Worm (Caenorhabditis elegans) whole organism, midembryonic: ENCODE data around the gene C49C3.10.
"Not testable (repeated sequence)": the region's sequence is repeated elsewhere in the genome, so short reads cannot be mapped to it uniquely, and the experiment has no call there.

Source experiments
- T22C8.4 ChIP-seq: fragments of 200-800 bp; sonication (Bioruptor generic); IDR thresholded peaks from 2 replicates; pipeline ENCODE4 v1.3.6; 2022; ENCODE audit warnings: missing genetic modification characterization, missing compliant biosample characterization
- cog-1 ChIP-seq: sonication (generic microtip); optimal IDR thresholded peaks from 2 replicates; lab custom pipeline; 2016; ENCODE audit warnings: missing genetic modification characterization, missing compliant biosample characterization
- flt-1 ChIP-seq: fragments of 200-800 bp; sonication (Bioruptor generic); IDR thresholded peaks from 2 replicates; pipeline ENCODE4 v1.3.6; 2022; ENCODE audit warnings: missing genetic modification characterization, missing compliant biosample characterization
- klf-2 ChIP-seq: fragments of 200-800 bp; sonication (Bioruptor generic); conservative IDR thresholded peaks from 2 replicates; pipeline ENCODE4 v1.3.6; 2022; ENCODE audit warnings: missing genetic modification reagents, missing genetic modification characterization, missing compliant biosample characterization
- med-1 ChIP-seq: sonication (generic microtip); optimal IDR thresholded peaks from 2 replicates; lab custom pipeline; 2017; ENCODE audit warnings: missing genetic modification characterization, mild to moderate bottlenecking, missing compliant biosample characterization, antibody characterized with exemption, missing genetic modification reagents; ENCODE audit not compliant: insufficient read depth
- ref-1 ChIP-seq: fragments of 200-800 bp; sonication (Bioruptor generic); conservative IDR thresholded peaks from 2 replicates; pipeline ENCODE4 v1.3.6; 2022; ENCODE audit warnings: missing genetic modification reagents, missing genetic modification characterization, missing compliant biosample characterization
- tab-1 ChIP-seq: fragments of 200-800 bp; sonication (Bioruptor generic); IDR thresholded peaks from 2 replicates; pipeline ENCODE4 v1.3.6; 2022; ENCODE audit warnings: missing genetic modification characterization, missing compliant biosample characterization
- ztf-23 ChIP-seq: fragments of 200-800 bp; sonication (Bioruptor generic); IDR thresholded peaks from 2 replicates; pipeline ENCODE4 v1.3.6; 2022; ENCODE audit warnings: missing genetic modification reagents, missing genetic modification characterization, missing compliant biosample characterization
- ztf-29 ChIP-seq: fragments of 200-800 bp; sonication (Bioruptor generic); IDR thresholded peaks from 2 replicates; pipeline ENCODE4 v1.3.6; 2022; ENCODE audit warnings: missing genetic modification reagents, missing genetic modification characterization, missing compliant biosample characterization

C49C3.10 gene

DNA sequence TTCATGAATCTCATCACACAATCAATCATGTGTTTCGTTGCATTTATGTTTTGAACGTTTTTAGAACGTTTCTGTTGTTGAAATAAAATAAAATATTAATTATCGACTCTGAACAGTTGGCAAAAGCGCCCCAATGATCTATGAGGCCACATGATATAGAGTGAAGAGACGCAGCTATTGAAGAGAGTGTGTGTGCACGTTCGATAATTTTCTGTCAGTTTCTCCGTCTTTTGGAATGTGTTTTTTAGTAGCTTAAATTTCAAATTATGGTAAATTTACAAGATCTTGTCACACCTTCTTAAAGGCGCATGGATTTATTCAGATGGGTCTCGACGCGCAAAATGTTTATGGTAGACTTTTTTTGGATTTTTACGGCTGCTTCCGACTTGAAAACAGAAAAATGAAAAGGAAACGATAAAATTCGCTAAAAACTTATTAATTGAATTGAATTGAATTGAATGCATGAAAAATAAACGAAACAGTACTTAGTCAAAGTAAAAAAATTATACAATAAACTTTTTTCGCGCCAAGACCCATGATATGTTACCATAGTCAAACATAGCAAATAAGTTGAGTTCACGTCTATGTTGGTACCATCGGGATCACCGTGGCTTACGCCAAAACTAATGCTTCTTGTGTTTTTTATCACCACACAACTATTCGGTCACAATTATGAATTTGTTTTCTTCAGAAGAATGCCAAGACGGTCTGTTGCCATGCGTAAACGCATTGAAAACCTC is 5.1 kb downstream of the C49C3.10 start, which contains the start of gene C49C3.15:
C49C3.15 (plus strand) TSS at position 690 of the 740 bp plus-strand sequence.
- TF ChIP-seq ztf-29 (GFP tag; lab: Robert Waterston, UW) (no peak), tab-1 (no peak)

DNA sequence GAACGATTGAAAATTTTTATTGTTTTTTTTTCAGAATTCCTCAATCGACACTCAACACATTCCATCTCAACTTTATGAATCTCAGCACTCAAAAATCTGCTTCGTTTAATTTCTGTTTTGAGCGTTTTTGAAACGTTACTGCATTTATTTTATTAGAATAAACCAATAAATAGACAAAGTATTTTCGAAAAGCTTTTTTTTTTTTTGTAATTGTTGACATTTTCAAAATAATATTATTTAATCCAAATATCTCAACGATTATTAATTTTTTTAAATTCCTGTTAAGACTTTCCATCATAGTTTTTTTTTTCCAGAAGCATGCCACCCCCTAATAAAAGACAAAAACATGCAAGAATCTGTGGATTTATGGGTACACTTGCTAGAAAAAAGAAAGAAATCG is 6.5 kb downstream of the C49C3.10 start, which contains the start of gene C49C3.7:
C49C3.7 (plus strand) TSS at position 301 of the 400 bp plus-strand sequence.
- TF ChIP-seq tab-1 (no peak), flt-1 (GFP tag; lab: Robert Waterston, UW) (no peak), T22C8.4 (GFP tag; lab: Robert Waterston, UW) (no peak), cog-1 (tag; lab: Kevin White, UChicago) (no peak), med-1 (no peak), ztf-29 (GFP tag; lab: Robert Waterston, UW) (no peak), klf-2 (GFP tag; lab: Robert Waterston, UW) (no peak), ztf-23 (GFP tag; lab: Robert Waterston, UW) (no peak), ref-1 (GFP tag; lab: Robert Waterston, UW) (no peak)

DNA sequence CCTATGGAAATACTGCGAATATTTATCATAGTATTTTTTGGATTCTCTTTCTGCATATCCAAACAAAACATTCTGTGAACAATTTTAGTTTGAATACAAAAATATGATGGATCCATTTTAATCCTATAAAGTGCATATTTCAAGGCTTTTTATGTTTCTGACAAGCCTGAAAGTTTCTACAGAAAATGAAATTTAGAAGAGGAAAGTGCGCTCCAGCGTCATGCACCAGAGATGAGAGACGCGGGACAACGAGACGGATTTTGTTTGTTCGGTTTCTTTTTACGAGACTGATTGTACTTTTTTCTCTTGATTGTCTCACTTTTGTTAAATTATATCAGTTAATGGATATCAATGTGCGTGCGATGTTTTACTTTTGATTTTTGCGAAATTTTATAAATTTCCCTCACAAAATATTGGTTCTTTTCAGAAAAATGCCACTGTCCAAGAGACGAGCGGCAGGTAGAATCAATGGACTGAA is 7.6 kb downstream of the C49C3.10 start, which contains the start of gene C49C3.6:
C49C3.6 (plus strand) TSS at position 428 of the 478 bp plus-strand sequence.
- TF ChIP-seq ztf-23 (GFP tag; lab: Robert Waterston, UW): no peak
- no peak for TF ChIP-seq med-1
- TF ChIP-seq flt-1 (GFP tag; lab: Robert Waterston, UW): no peak

DNA sequence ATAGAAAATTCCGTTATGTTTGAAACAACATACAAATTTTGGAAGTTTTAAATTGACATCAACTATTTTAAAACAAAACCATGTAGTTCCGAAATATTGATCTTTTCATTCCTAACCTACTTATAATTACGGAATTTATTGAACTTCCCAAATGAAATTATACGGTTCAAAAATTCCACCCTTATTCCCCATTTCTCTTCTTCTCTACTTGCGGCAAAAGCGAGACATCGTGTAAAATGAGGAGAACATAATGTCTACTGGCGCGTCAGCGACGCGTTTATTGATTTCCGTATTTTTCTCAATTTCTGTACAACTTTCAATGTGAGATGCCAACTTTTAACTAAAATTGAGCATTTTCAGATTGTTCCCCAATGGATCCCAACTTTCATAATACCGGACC is 9.9 kb downstream of the C49C3.10 start, which contains the start of gene ceh-88:
ceh-88 (plus strand) TSS at position 355 of the 400 bp plus-strand sequence.
- TF ChIP-seq ref-1 (GFP tag; lab: Robert Waterston, UW) (no peak), ztf-29 (GFP tag; lab: Robert Waterston, UW) (no peak), ztf-23 (GFP tag; lab: Robert Waterston, UW) (no peak), med-1 (no peak), cog-1 (tag; lab: Kevin White, UChicago) (no peak), T22C8.4 (GFP tag; lab: Robert Waterston, UW) (no peak), klf-2 (GFP tag; lab: Robert Waterston, UW) (no peak), flt-1 (GFP tag; lab: Robert Waterston, UW) (no peak), tab-1 (no peak)

DNA sequence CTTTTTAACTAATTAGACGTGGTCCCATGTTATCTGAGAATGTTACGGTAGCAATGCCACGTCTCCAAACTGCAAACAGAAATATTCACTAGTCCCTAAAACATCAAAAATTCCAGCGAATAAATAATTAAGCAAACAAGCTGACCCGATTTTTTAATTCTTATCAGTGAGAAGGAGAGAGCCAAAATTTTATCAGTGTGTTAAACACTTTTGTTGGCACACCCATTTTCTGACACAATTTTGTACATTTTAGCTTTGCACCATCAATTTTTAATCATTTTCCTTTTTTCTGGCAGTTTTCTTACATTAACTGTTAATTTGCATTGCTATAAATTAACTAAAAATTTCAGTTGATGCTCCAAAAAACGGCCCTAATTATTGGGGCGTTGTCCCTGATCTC is 18.3 kb downstream of the C49C3.10 start, which contains the start of gene C49C3.4:
C49C3.4 (plus strand) TSS at position 351 of the 400 bp plus-strand sequence.
- TF ChIP-seq ztf-29 (GFP tag; lab: Robert Waterston, UW): no peak
- no peak for TF ChIP-seq flt-1 (GFP tag; lab: Robert Waterston, UW)
- no peak for TF ChIP-seq ref-1 (GFP tag; lab: Robert Waterston, UW)
- no peak for TF ChIP-seq klf-2 (GFP tag; lab: Robert Waterston, UW)
- TF ChIP-seq ztf-23 (GFP tag; lab: Robert Waterston, UW): no peak
- no peak for TF ChIP-seq med-1
- no peak for TF ChIP-seq T22C8.4 (GFP tag; lab: Robert Waterston, UW)
- TF ChIP-seq cog-1 (tag; lab: Kevin White, UChicago): no peak
- no peak for TF ChIP-seq tab-1

DNA sequence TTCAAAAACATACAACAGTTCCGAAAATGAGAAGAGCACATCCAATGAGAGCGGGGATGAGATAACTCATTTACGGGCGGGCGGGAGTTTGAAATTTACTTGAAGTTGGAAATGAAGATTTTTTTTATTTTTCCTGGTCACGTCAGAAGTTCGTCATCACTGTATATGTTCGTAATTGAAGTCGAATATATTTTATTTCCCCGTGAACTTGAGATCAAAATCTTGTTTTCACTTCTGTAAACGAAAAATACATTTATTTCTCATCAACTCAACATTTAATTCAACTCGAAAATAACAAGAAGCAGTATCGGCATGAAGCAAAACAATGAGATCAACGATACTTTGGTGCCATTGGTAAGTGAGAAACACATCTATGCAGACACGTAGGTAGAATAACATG is 22.4 kb downstream of the C49C3.10 start, which contains the start of gene C49C3.20:
C49C3.20 (minus strand) TSS at position 101 of the 400 bp plus-strand sequence.
- no peak for TF ChIP-seq cog-1 (tag; lab: Kevin White, UChicago)
- no peak for TF ChIP-seq tab-1
- TF ChIP-seq ref-1 (GFP tag; lab: Robert Waterston, UW): no peak
- TF ChIP-seq med-1: no peak
- no peak for TF ChIP-seq ztf-29 (GFP tag; lab: Robert Waterston, UW)
- TF ChIP-seq T22C8.4 (GFP tag; lab: Robert Waterston, UW): no peak
- TF ChIP-seq klf-2 (GFP tag; lab: Robert Waterston, UW): no peak
- no peak for TF ChIP-seq flt-1 (GFP tag; lab: Robert Waterston, UW)
- no peak for TF ChIP-seq ztf-23 (GFP tag; lab: Robert Waterston, UW)

DNA sequence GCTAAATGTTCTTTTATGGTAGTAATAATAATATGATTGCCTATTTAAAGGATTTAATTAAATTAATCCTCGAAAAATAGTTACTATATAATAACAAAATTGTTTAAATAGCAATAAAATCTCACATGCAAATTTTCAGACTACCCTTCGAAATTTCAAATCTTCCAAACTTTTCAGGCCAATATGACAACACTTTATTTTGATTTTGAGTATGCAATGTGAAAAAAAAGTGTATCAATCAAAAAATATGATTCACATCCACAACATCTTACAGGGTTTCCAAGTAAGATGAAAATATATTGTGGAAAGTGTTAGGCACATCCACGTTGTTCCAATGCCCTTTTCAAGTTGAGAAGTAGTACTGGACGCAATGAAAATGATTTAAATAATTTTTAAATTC is 26.9 kb downstream of the C49C3.10 start, which contains the start of gene snf-9:
snf-9 (plus strand) TSS at position 301 of the 400 bp plus-strand sequence.
- no peak for TF ChIP-seq ztf-29 (GFP tag; lab: Robert Waterston, UW)
- TF ChIP-seq ref-1 (GFP tag; lab: Robert Waterston, UW): no peak
- no peak for TF ChIP-seq ztf-23 (GFP tag; lab: Robert Waterston, UW)
- TF ChIP-seq T22C8.4 (GFP tag; lab: Robert Waterston, UW): no peak
- no peak for TF ChIP-seq tab-1
- no peak for TF ChIP-seq med-1
- TF ChIP-seq cog-1 (tag; lab: Kevin White, UChicago): no peak
- no peak for TF ChIP-seq flt-1 (GFP tag; lab: Robert Waterston, UW)
- no peak for TF ChIP-seq klf-2 (GFP tag; lab: Robert Waterston, UW)

DNA sequence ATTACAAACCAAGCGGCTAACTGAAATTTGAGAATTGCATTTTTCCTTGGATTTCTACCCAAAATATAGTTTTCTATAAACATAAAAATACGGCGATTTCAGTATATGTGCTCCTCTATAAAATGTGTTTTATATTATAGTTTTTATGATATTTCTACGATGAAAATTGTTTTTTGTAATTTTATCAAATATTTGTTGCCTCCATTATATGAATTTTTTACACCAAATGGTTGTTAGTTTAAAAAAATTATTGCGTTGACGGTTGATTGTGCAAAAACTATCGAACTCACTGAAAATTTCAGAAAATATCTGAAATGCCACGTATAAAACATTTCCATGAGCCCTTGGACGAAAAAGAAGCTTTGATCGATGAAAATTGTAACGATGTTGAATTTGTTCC is 30.6 kb downstream of the C49C3.10 start, which contains the start of gene T28F3.9:
T28F3.9 (plus strand) TSS at position 301 of the 400 bp plus-strand sequence.
- TF ChIP-seq ztf-23 (GFP tag; lab: Robert Waterston, UW) (no peak), cog-1 (tag; lab: Kevin White, UChicago) (no peak), flt-1 (GFP tag; lab: Robert Waterston, UW) (no peak), ref-1 (GFP tag; lab: Robert Waterston, UW) (no peak), klf-2 (GFP tag; lab: Robert Waterston, UW) (no peak), med-1 (no peak), T22C8.4 (GFP tag; lab: Robert Waterston, UW) (no peak), ztf-29 (GFP tag; lab: Robert Waterston, UW) (no peak), tab-1 (no peak)

DNA sequence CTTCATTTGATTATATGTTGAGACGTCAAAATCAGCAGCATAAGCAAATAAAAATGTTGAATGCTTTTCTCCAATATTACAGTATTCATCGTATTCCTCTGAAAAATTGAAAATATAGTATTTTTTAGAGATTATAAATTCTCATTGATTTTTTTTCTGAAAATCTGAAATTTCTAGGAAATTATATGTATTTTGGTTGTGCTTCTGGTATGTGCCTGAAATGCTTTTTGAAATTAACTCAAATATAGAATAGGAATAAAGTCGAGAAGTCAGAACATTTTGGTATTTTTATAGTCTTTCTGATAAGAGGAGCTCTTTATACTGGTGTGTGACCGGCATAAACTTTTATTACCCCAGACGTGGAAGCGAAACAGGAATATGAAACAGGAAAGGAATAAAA is 31.5 kb downstream of the C49C3.10 start, which contains the start of gene T28F3.8:
T28F3.8 (minus strand) TSS at position 101 of the 400 bp plus-strand sequence.
- not testable (repeated sequence) for TF ChIP-seq cog-1 (tag; lab: Kevin White, UChicago); ztf-23 (GFP tag; lab: Robert Waterston, UW); med-1
